Worm (Caenorhabditis elegans): Measurements from ENCODE around the gene lgc-35.
A peak's percentile ranks its signal among the peaks of the same experiment; 100 is the strongest.

lgc-35 gene

ce11 chrII:12878697-12879096, 38.7 kb upstream of the lgc-35 start (continued):
- TF ChIP-seq somi-1 (GFP tag; optimal IDR thresholded peaks at IDR 0.05) (no peak), unc-62 (GFP tag; optimal IDR thresholded peaks at IDR 0.05) (no peak), athp-1 (tag; optimal IDR thresholded peaks at IDR 0.05) (no peak), Y53G8AR.9 (GFP tag; conservative IDR thresholded peaks at IDR 0.05) (no peak), lin-26 (GFP tag; IDR thresholded peaks at IDR 0.05) (no peak), madf-3 (GFP tag; IDR thresholded peaks at IDR 0.05) (no peak)

ce11 chrII:12878071-12878668, 38.2 kb upstream of the lgc-35 start, which contains the start of gene gsy-1:
Gene gsy-1 (minus strand): TSS chrII:12878121.
- TF ChIP-seq madf-6 (GFP tag; IDR thresholded peaks at IDR 0.05) (0 out of 2 replicates have a peak, but pooled peaks have one; percentile 17), nfyb-1 (GFP tag; IDR thresholded peaks at IDR 0.05) (0 out of 2 replicates have a peak, but pooled peaks have one; percentile 48), nhr-179 (tag; optimal IDR thresholded peaks at IDR 0.05) (no peak)

ce11 chrII:12866079-12866478, 26.1 kb upstream of the lgc-35 start:
- TF ChIP-seq F52B5.7 (tag; optimal IDR thresholded peaks at IDR 0.05) (peak; percentile 17), ekl-4 (GFP tag; IDR thresholded peaks at IDR 0.05) (peak; percentile 18; the same call in 1 of the 2 replicates), ccch-3 (GFP tag; optimal IDR thresholded peaks at IDR 0.05) (no peak), madf-3 (GFP tag; IDR thresholded peaks at IDR 0.05) (peak; percentile 78; the same call in 1 of the 2 replicates), nfyb-1 (GFP tag; IDR thresholded peaks at IDR 0.05) (0 out of 2 replicates have a peak, but pooled peaks have one; percentile 15), aptf-2 (GFP tag; conservative IDR thresholded peaks at IDR 0.05) (0 out of 2 replicates have a peak, but pooled peaks have one; percentile 10), F33H1.4 (GFP tag; IDR thresholded peaks at IDR 0.05) (0 out of 2 replicates have a peak, but pooled peaks have one; percentile 5), madf-8 (GFP tag; conservative IDR thresholded peaks at IDR 0.05) (no peak), ceh-27 (GFP tag; optimal IDR thresholded peaks at IDR 0.05) (no peak), attf-6 (GFP tag; IDR thresholded peaks at IDR 0.05) (peak; percentile 36; the same call in 1 of the 2 replicates), hsf-1 (GFP tag; IDR thresholded peaks at IDR 0.05) (0 out of 2 replicates have a peak, but pooled peaks have one; percentile 30)

ce11 chrII:12865604-12866003, 25.6 kb upstream of the lgc-35 start, which contains the start of gene snf-5:
Gene snf-5 (minus strand): TSS chrII:12865785.
- no peak for TF ChIP-seq nfyb-1 (GFP tag; IDR thresholded peaks at IDR 0.05)
- no peak for TF ChIP-seq ztf-22 (GFP tag; optimal IDR thresholded peaks at IDR 0.05)
- TF ChIP-seq pha-4 (tag; optimal IDR thresholded peaks at IDR 0.05), result no peak
- no peak for TF ChIP-seq ceh-40 (GFP tag; IDR thresholded peaks at IDR 0.05)
- no peak for TF ChIP-seq bed-2 (GFP tag; IDR thresholded peaks at IDR 0.05)
- no peak for TF ChIP-seq hmg-1.2 (GFP tag; IDR thresholded peaks at IDR 0.05)
- no peak for TF ChIP-seq egrh-3 (GFP tag; IDR thresholded peaks at IDR 0.05)
- TF ChIP-seq attf-6 (GFP tag; IDR thresholded peaks at IDR 0.05), result no peak
- no peak for TF ChIP-seq nhr-120 (GFP tag; IDR thresholded peaks at IDR 0.05)
- no peak for TF ChIP-seq nhr-179 (tag; optimal IDR thresholded peaks at IDR 0.05)
- no peak for TF ChIP-seq chd-7 (tag; optimal IDR thresholded peaks at IDR 0.05)
- no peak for TF ChIP-seq akir-1 (GFP tag; optimal IDR thresholded peaks at IDR 0.05)
- TF ChIP-seq madf-8 (GFP tag; conservative IDR thresholded peaks at IDR 0.05), result no peak
- TF ChIP-seq C17E4.6 (GFP tag; IDR thresholded peaks at IDR 0.05), result no peak

- no peak for TF ChIP-seq Y53G8AR.9 (GFP tag; conservative IDR thresholded peaks at IDR 0.05)
- no peak for TF ChIP-seq mxl-1 (tag; optimal IDR thresholded peaks at IDR 0.05)
- no peak for TF ChIP-seq aptf-3 (GFP tag; IDR thresholded peaks at IDR 0.05)
- no peak for TF ChIP-seq snpc-3.4 (tag; optimal IDR thresholded peaks at IDR 0.05)
- no peak for TF ChIP-seq B0336.3 (GFP tag; IDR thresholded peaks at IDR 0.05)
- TF ChIP-seq ztf-22 (GFP tag; optimal IDR thresholded peaks at IDR 0.05), result no peak
- TF ChIP-seq cebp-1 (GFP tag; IDR thresholded peaks at IDR 0.05), result no peak
- no peak for TF ChIP-seq cebp-1 (tag; optimal IDR thresholded peaks at IDR 0.05)
- no peak for TF ChIP-seq nhr-179 (tag; optimal IDR thresholded peaks at IDR 0.05)
- TF ChIP-seq mel-28 (tag; optimal IDR thresholded peaks at IDR 0.05; ENCODE audit: borderline replicate concordance), result no peak
Observed at ce11 chrII:12855900-12856299, 15.9 kb upstream of the lgc-35 start, which contains the start of gene Y46G5A.29. Gene Y46G5A.29 (plus strand): TSS chrII:12856200.
